Worm (Caenorhabditis elegans) whole organism, L3 larva: ENCODE measurements around the gene col-105.

Experiments
- R02D3.7 ChIP-seq: fragments of 150-350 bp; optimal IDR thresholded peaks from 2 replicates; lab custom pipeline; 2014; ENCODE audit warnings: missing biosample characterization, missing genetic modification characterization
- aly-2 ChIP-seq: fragments of 150-350 bp; optimal IDR thresholded peaks from 2 replicates; lab custom pipeline; 2014; ENCODE audit warnings: missing biosample characterization, missing genetic modification characterization
- ama-1 ChIP-seq: fragments of 150-350 bp; optimal IDR thresholded peaks from 2 replicates; lab custom pipeline; 2018
- elt-3 ChIP-seq, 3 experiments: fragments of 150-350 bp in 1 of 3; sonication (generic microtip) in 2 of 3; optimal IDR thresholded peaks; 2 replicates in 2 of 3; 4 replicates in 1 of 3; lab custom pipeline; 2014 to 2017; ENCODE audit warnings: missing biosample characterization in 3 of 3, missing genetic modification characterization in 3 of 3
- fkh-2 ChIP-seq: fragments of 150-350 bp; optimal IDR thresholded peaks from 2 replicates; lab custom pipeline; 2014; ENCODE audit warnings: missing biosample characterization, missing genetic modification reagents, missing genetic modification characterization
- jun-1 ChIP-seq: fragments of 150-350 bp; optimal IDR thresholded peaks from 2 replicates; lab custom pipeline; 2014; ENCODE audit warnings: missing biosample characterization, missing genetic modification reagents, missing genetic modification characterization
- nhr-11 ChIP-seq: fragments of 150-350 bp; optimal IDR thresholded peaks from 2 replicates; lab custom pipeline; 2014; ENCODE audit warnings: missing biosample characterization, missing genetic modification characterization
- nhr-76 ChIP-seq: fragments of 150-350 bp; sonication (generic microtip); optimal IDR thresholded peaks from 5 replicates; lab custom pipeline; 2014; ENCODE audit warnings: missing biosample characterization, missing genetic modification characterization
- unc-62 ChIP-seq: fragments of 150-350 bp; sonication (generic microtip); optimal IDR thresholded peaks from 4 replicates; lab custom pipeline; 2014; ENCODE audit warnings: missing biosample characterization, missing genetic modification reagents, missing genetic modification characterization
- ztf-4 ChIP-seq: fragments of 150-350 bp; optimal IDR thresholded peaks from 2 replicates; lab custom pipeline; 2014; ENCODE audit warnings: missing biosample characterization, missing genetic modification characterization

DNA sequence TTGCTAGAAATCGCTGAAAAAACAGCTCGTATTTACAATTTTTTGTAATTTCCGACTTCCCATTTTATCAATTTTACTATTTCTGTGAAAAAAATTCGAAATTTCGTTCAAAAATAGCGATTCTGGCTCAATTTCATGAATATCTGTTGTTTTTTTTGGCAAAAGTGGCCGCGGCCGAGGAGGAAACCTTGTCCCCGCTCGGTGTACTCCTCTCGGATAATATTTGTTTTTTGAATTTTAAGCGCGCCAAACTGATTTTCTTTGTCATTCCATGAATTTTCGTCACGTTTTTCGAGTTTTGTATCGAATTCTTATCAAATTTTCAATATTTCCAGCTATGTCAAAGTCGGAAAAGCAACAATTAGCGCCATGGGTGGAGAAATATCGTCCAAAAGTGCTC is 12.0 kb downstream of the col-105 start, which contains the start of gene rfc-2:
- TF ChIP-seq aly-2 (tag; lab: Kevin White, UChicago) (no peak), jun-1 (tag; lab: Kevin White, UChicago) (no peak), nhr-76 (tag; lab: Kevin White, UChicago) (no peak), unc-62 (GFP tag; lab: Kevin White, UChicago) (no peak), R02D3.7 (tag; lab: Kevin White, UChicago) (no peak), ztf-4 (tag; lab: Kevin White, UChicago) (no peak), nhr-11 (tag; lab: Kevin White, UChicago) (no peak), fkh-2 (tag; lab: Kevin White, UChicago) (no peak), ama-1 (lab: Kevin White, UChicago) (no peak), elt-3 (tag; optimal IDR thresholded peaks at IDR 0.05; lab: Kevin White, UChicago) (no peak)
